Fruit fly (Drosophila melanogaster) whole organism, embryonic: ENCODE measurements around the gene gish.

ENCODE experiments used
- CG1024 ChIP-seq: fragments of 200-800 bp; sonication (Bioruptor generic); IDR thresholded peaks from 2 replicates; pipeline ENCODE4 v1.3.6; 2022; ENCODE audit warnings: missing biosample characterization, missing genetic modification characterization
- CG13296 ChIP-seq: fragments of 200-800 bp; sonication (Bioruptor generic); optimal IDR thresholded peaks from 3 replicates; lab custom pipeline; 2018; ENCODE audit warnings: missing biosample characterization, mild to moderate bottlenecking, missing genetic modification characterization
- CG4707 ChIP-seq: fragments of 200-800 bp; sonication (Bioruptor generic); optimal IDR thresholded peaks from 2 replicates; lab custom pipeline; 2018; ENCODE audit warnings: missing biosample characterization, mild to moderate bottlenecking, missing genetic modification characterization, moderate library complexity
- CG8281 ChIP-seq: fragments of 200-800 bp; sonication (Bioruptor generic); optimal IDR thresholded peaks from 2 replicates; lab custom pipeline; 2018; ENCODE audit warnings: missing biosample characterization, mild to moderate bottlenecking, missing genetic modification characterization, moderate library complexity
- Camta ChIP-seq: fragments of 200-800 bp; sonication (Bioruptor generic); optimal IDR thresholded peaks from 2 replicates; lab custom pipeline; 2016; ENCODE audit warnings: missing biosample characterization, missing genetic modification characterization
- HmgZ ChIP-seq: fragments of 200-800 bp; sonication (Bioruptor generic); optimal IDR thresholded peaks from 2 replicates; lab custom pipeline; 2018; ENCODE audit warnings: missing biosample characterization, mild to moderate bottlenecking, missing genetic modification characterization
- Stat92E ChIP-seq, 3 experiments: fragments of >200 bp in 2 of 3; fragments of 200-800 bp in 1 of 3; sonication (Bioruptor generic) in 1 of 3; optimal IDR thresholded peaks; 2 replicates each; lab custom pipeline; 2017 to 2019; ENCODE audit warnings: missing biosample characterization in 3 of 3, missing genetic modification characterization in 3 of 3, mild to moderate bottlenecking in 1 of 3, moderate library complexity in 1 of 3
- bbx ChIP-seq: fragments of 200-800 bp; sonication (Bioruptor generic); IDR thresholded peaks from 2 replicates; pipeline ENCODE4 v1.3.6; 2022; ENCODE audit warnings: missing biosample characterization, missing genetic modification characterization; ENCODE audit not compliant: partially characterized antibody
- chif ChIP-seq, 2 experiments: fragments of 200-800 bp; sonication (Bioruptor generic); optimal IDR thresholded peaks; 3 replicates each; lab custom pipeline; 2016; ENCODE audit warnings: missing biosample characterization in 2 of 2, missing genetic modification characterization in 2 of 2
- psq ChIP-seq: fragments of 200-800 bp; sonication (Bioruptor generic); optimal IDR thresholded peaks from 2 replicates; lab custom pipeline; 2017; ENCODE audit warnings: missing biosample characterization, missing genetic modification characterization
- sd ChIP-seq: fragments of 200-800 bp; sonication (Bioruptor generic); optimal IDR thresholded peaks from 3 replicates; lab custom pipeline; 2018; ENCODE audit warnings: missing biosample characterization, mild to moderate bottlenecking, missing genetic modification characterization, moderate library complexity
- slbo ChIP-seq: fragments of 200-800 bp; sonication (Bioruptor generic); IDR thresholded peaks from 2 replicates; pipeline ENCODE4 v1.3.6; 2022; ENCODE audit warnings: missing biosample characterization, missing genetic modification characterization
- twi ChIP-seq: fragments of 200-800 bp; optimal IDR thresholded peaks from 2 replicates; lab custom pipeline; 2019; ENCODE audit warnings: missing biosample characterization, mild to moderate bottlenecking, missing genetic modification characterization, moderate library complexity

- TF ChIP-seq bbx (no peak), psq (no peak), CG13296 (GFP tag; lab: Kevin White, UChicago) (no peak), slbo (GFP tag; lab: Robert Waterston, UW) (no peak), chif (GFP tag; optimal IDR thresholded peaks at IDR 0.05; lab: Kevin White, UChicago) (no peak), CG1024 (GFP tag; lab: Robert Waterston, UW) (no peak), twi (tag; lab: Kevin White, UChicago) (no peak), sd (tag; lab: Kevin White, UChicago) (no peak), CG8281 (tag; lab: Kevin White, UChicago) (no peak), CG4707 (GFP tag; lab: Kevin White, UChicago) (no peak), Stat92E (GFP tag; optimal IDR thresholded peaks at IDR 0.05; lab: Kevin White, UChicago) (no peak), Camta (no peak), HmgZ (tag; lab: Kevin White, UChicago) (no peak)
These were observed 37.5 kb upstream of the gish start for dm6 chr3R:16234745-16235149.
